Fruit fly (Drosophila melanogaster) whole organism, embryonic: ENCODE measurements around the gene moody.

Experiments
- Blimp-1 ChIP-seq: fragments of 200-800 bp; sonication (Bioruptor generic); optimal IDR thresholded peaks from 3 replicates; lab custom pipeline; 2018; ENCODE audit warnings: missing biosample characterization, missing genetic modification characterization, mild to moderate bottlenecking, moderate library complexity, missing genetic modification reagents
- BtbVII ChIP-seq: fragments of 200-800 bp; sonication (Bioruptor generic); optimal IDR thresholded peaks from 3 replicates; lab custom pipeline; 2017; ENCODE audit warnings: missing biosample characterization, mild to moderate bottlenecking, missing genetic modification characterization
- CG1024 ChIP-seq: fragments of 200-800 bp; sonication (Bioruptor generic); IDR thresholded peaks from 2 replicates; pipeline ENCODE4 v1.3.6; 2022; ENCODE audit warnings: missing biosample characterization, missing genetic modification characterization
- CG11560 ChIP-seq: fragments of 200-800 bp; sonication (Bioruptor generic); IDR thresholded peaks from 3 replicates; pipeline ENCODE4 v1.3.6; 2022; ENCODE audit warnings: missing biosample characterization, missing genetic modification characterization
- CG12155 ChIP-seq: fragments of 200-800 bp; sonication (Bioruptor generic); optimal IDR thresholded peaks from 3 replicates; lab custom pipeline; 2016; ENCODE audit warnings: missing biosample characterization, missing genetic modification characterization
- CG12391 ChIP-seq: fragments of 200-800 bp; sonication (Bioruptor generic); optimal IDR thresholded peaks from 3 replicates; lab custom pipeline; 2018; ENCODE audit warnings: missing biosample characterization, mild to moderate bottlenecking, missing genetic modification characterization, moderate library complexity
- CG12659 ChIP-seq: fragments of 200-800 bp; sonication (Bioruptor generic); optimal IDR thresholded peaks from 3 replicates; lab custom pipeline; 2017; ENCODE audit warnings: mild to moderate bottlenecking, missing biosample characterization, missing genetic modification reagents, missing genetic modification characterization
- CG12744 ChIP-seq: fragments of 200-800 bp; sonication (Bioruptor generic); optimal IDR thresholded peaks from 2 replicates; lab custom pipeline; 2016; ENCODE audit warnings: missing biosample characterization, missing genetic modification characterization
- CG12769 ChIP-seq: fragments of 200-800 bp; sonication (Bioruptor generic); optimal IDR thresholded peaks from 2 replicates; lab custom pipeline; 2019; ENCODE audit warnings: missing biosample characterization, mild to moderate bottlenecking, missing genetic modification characterization, moderate library complexity
- CG13775 ChIP-seq: fragments of 200-800 bp; sonication (Bioruptor generic); optimal IDR thresholded peaks from 3 replicates; lab custom pipeline; 2017; ENCODE audit warnings: missing biosample characterization, mild to moderate bottlenecking, missing genetic modification characterization
- CG14965 ChIP-seq: fragments of 200-800 bp; sonication (Bioruptor generic); optimal IDR thresholded peaks from 2 replicates; lab custom pipeline; 2016; ENCODE audit warnings: missing biosample characterization, missing genetic modification characterization, borderline replicate concordance
- CG1603 ChIP-seq: fragments of 200-800 bp; sonication (Bioruptor generic); optimal IDR thresholded peaks from 2 replicates; lab custom pipeline; 2019; ENCODE audit warnings: missing biosample characterization, mild to moderate bottlenecking, missing genetic modification characterization, moderate library complexity
- CG2678 ChIP-seq: fragments of 200-800 bp; sonication (Bioruptor generic); optimal IDR thresholded peaks from 3 replicates; lab custom pipeline; 2019; ENCODE audit warnings: missing biosample characterization, mild to moderate bottlenecking, missing genetic modification characterization, moderate library complexity
- CG32767 ChIP-seq: fragments of 200-800 bp; sonication (Bioruptor generic); IDR thresholded peaks from 2 replicates; pipeline ENCODE4 v1.3.6; 2022; ENCODE audit warnings: missing biosample characterization, missing genetic modification characterization
- CG34376 ChIP-seq: fragments of 200-800 bp; sonication (Bioruptor generic); optimal IDR thresholded peaks from 2 replicates; lab custom pipeline; 2018; ENCODE audit warnings: missing biosample characterization, mild to moderate bottlenecking, missing genetic modification characterization
- CG4282 ChIP-seq: fragments of 200-800 bp; sonication (Bioruptor generic); optimal IDR thresholded peaks from 2 replicates; lab custom pipeline; 2016; ENCODE audit warnings: missing biosample characterization, missing genetic modification characterization
- CG8089 ChIP-seq: fragments of 200-800 bp; sonication (Bioruptor generic); optimal IDR thresholded peaks from 3 replicates; lab custom pipeline; 2016; ENCODE audit warnings: missing biosample characterization, missing genetic modification characterization
- CG9437 ChIP-seq: fragments of 200-800 bp; sonication (Bioruptor generic); optimal IDR thresholded peaks from 2 replicates; lab custom pipeline; 2018; ENCODE audit warnings: missing biosample characterization, mild to moderate bottlenecking, missing genetic modification characterization
- Dbx ChIP-seq: fragments of 200-800 bp; sonication (Bioruptor generic); IDR thresholded peaks from 3 replicates; pipeline ENCODE4 v1.3.6; 2022; ENCODE audit warnings: missing biosample characterization, missing genetic modification characterization
- Dfd ChIP-seq, 2 experiments: fragments of >200 bp; optimal IDR thresholded peaks; 2 replicates each; lab custom pipeline; 2017; ENCODE audit warnings: missing biosample characterization in 2 of 2, missing genetic modification characterization in 2 of 2
- Doc2 ChIP-seq: fragments of 200-800 bp; sonication (Bioruptor generic); IDR thresholded peaks from 2 replicates; pipeline ENCODE4 v1.3.6; 2022; ENCODE audit warnings: missing biosample characterization, missing genetic modification characterization
- Dp ChIP-seq: fragments of 200-800 bp; sonication (Bioruptor generic); optimal IDR thresholded peaks from 2 replicates; lab custom pipeline; 2018; ENCODE audit warnings: missing biosample characterization, mild to moderate bottlenecking, missing genetic modification characterization, moderate library complexity
- Ets65A ChIP-seq: fragments of 200-800 bp; sonication (Bioruptor generic); peaks from one replicate; lab custom pipeline; 2016; ENCODE audit warnings: missing biosample characterization, missing genetic modification characterization
- HHEX ChIP-seq: fragments of 200-800 bp; sonication (Bioruptor generic); optimal IDR thresholded peaks from 3 replicates; lab custom pipeline; 2017; ENCODE audit warnings: missing biosample characterization, mild to moderate bottlenecking, missing genetic modification characterization, missing genetic modification reagents
- Hr39 ChIP-seq: fragments of >200 bp; optimal IDR thresholded peaks from 2 replicates; lab custom pipeline; 2017
- Lpt ChIP-seq: fragments of >200 bp; optimal IDR thresholded peaks from 2 replicates; lab custom pipeline; 2018; ENCODE audit warnings: missing biosample characterization, missing genetic modification characterization
- Pdp1 ChIP-seq, 2 experiments: fragments of 200-800 bp; sonication (Bioruptor generic); optimal IDR thresholded peaks; 3 replicates each; lab custom pipeline; 2016; ENCODE audit warnings: missing biosample characterization in 2 of 2, missing genetic modification characterization in 2 of 2, mild to moderate bottlenecking in 1 of 2, moderate library complexity in 1 of 2
- Rx ChIP-seq: fragments of 200-800 bp; sonication (Bioruptor generic); IDR thresholded peaks from 2 replicates; pipeline ENCODE4 v1.3.6; 2022; ENCODE audit warnings: missing biosample characterization, missing genetic modification characterization
- Six4 ChIP-seq: fragments of 200-800 bp; sonication (Bioruptor generic); optimal IDR thresholded peaks from 2 replicates; lab custom pipeline; 2016; ENCODE audit warnings: missing biosample characterization, missing genetic modification characterization
- amos ChIP-seq: fragments of 200-800 bp; sonication (Bioruptor generic); IDR thresholded peaks from 2 replicates; pipeline ENCODE4 v1.3.6; 2022; ENCODE audit warnings: missing biosample characterization, missing genetic modification characterization; ENCODE audit not compliant: partially characterized antibody
- br ChIP-seq: fragments of >200 bp; optimal IDR thresholded peaks from 2 replicates; lab custom pipeline; 2017
- chm ChIP-seq: fragments of 200-800 bp; sonication (Bioruptor generic); IDR thresholded peaks from 2 replicates; pipeline ENCODE4 v1.3.6; 2022; ENCODE audit warnings: missing biosample characterization, missing genetic modification characterization
- crol ChIP-seq: fragments of 200-800 bp; sonication (Bioruptor generic); IDR thresholded peaks from 2 replicates; pipeline ENCODE4 v1.3.6; 2022; ENCODE audit warnings: missing biosample characterization, missing genetic modification characterization
- dmrt99B ChIP-seq: fragments of 200-800 bp; sonication (Bioruptor generic); optimal IDR thresholded peaks from 2 replicates; lab custom pipeline; 2018; ENCODE audit warnings: missing biosample characterization, mild to moderate bottlenecking, missing genetic modification characterization, moderate library complexity
- fd102C ChIP-seq: fragments of 200-800 bp; sonication (Bioruptor generic); optimal IDR thresholded peaks from 2 replicates; lab custom pipeline; 2018; ENCODE audit warnings: missing biosample characterization, mild to moderate bottlenecking, missing genetic modification characterization, moderate library complexity
- ftz-f1 ChIP-seq: fragments of 200-800 bp; sonication (Bioruptor generic); optimal IDR thresholded peaks from 2 replicates; lab custom pipeline; 2016; ENCODE audit warnings: missing biosample characterization, missing genetic modification characterization
- gce ChIP-seq: fragments of 200-800 bp; sonication (Bioruptor generic); IDR thresholded peaks from 3 replicates; pipeline ENCODE4 v1.3.6; 2022; ENCODE audit warnings: missing biosample characterization, missing genetic modification characterization
- grau ChIP-seq: fragments of 200-800 bp; optimal IDR thresholded peaks from 3 replicates; lab custom pipeline; 2019; ENCODE audit warnings: missing biosample characterization, mild to moderate bottlenecking, missing genetic modification characterization, moderate library complexity
- h ChIP-seq: fragments of >200 bp; optimal IDR thresholded peaks from 2 replicates; lab custom pipeline; 2017
- ind ChIP-seq: fragments of 200-800 bp; sonication (Bioruptor generic); optimal IDR thresholded peaks from 3 replicates; lab custom pipeline; 2016; ENCODE audit warnings: missing biosample characterization, missing genetic modification characterization
- insv ChIP-seq, 2 experiments: fragments of 200-800 bp; sonication (Bioruptor generic); optimal IDR thresholded peaks; 3 replicates each; lab custom pipeline; 2016 to 2018; ENCODE audit warnings: missing biosample characterization in 2 of 2, missing genetic modification characterization in 2 of 2
- phol ChIP-seq: fragments of 200-800 bp; sonication (Bioruptor generic); optimal IDR thresholded peaks from 3 replicates; lab custom pipeline; 2018; ENCODE audit warnings: missing biosample characterization, mild to moderate bottlenecking, missing genetic modification characterization, moderate library complexity
- prd ChIP-seq, 3 experiments: fragments of >200 bp in 2 of 3; fragments of 200-800 bp in 1 of 3; sonication (Bioruptor generic) in 1 of 3; optimal IDR thresholded peaks in 2 of 3; IDR thresholded peaks in 1 of 3; 2 replicates in 2 of 3; 3 replicates in 1 of 3; pipeline versions ENCODE4 v1.3.6 to Lab custom; 2017 to 2022; ENCODE audit warnings: missing biosample characterization in 1 of 3, missing genetic modification characterization in 1 of 3
- ro ChIP-seq: fragments of 200-800 bp; sonication (Bioruptor generic); IDR thresholded peaks from 2 replicates; pipeline ENCODE4 v1.3.6; 2022; ENCODE audit warnings: missing biosample characterization, missing genetic modification characterization
- run ChIP-seq: fragments of 200-800 bp; sonication (Bioruptor generic); optimal IDR thresholded peaks from 3 replicates; lab custom pipeline; 2018; ENCODE audit warnings: missing biosample characterization, mild to moderate bottlenecking, missing genetic modification characterization
- sc ChIP-seq, 3 experiments: fragments of >200 bp in 2 of 3; fragments of 200-800 bp in 1 of 3; sonication (Bioruptor generic) in 1 of 3; optimal IDR thresholded peaks; 2 replicates in 2 of 3; 3 replicates in 1 of 3; lab custom pipeline; 2017; ENCODE audit warnings: mild to moderate bottlenecking in 1 of 3, missing biosample characterization in 1 of 3, missing genetic modification characterization in 1 of 3, missing genetic modification reagents in 1 of 3
- sob ChIP-seq: fragments of 200-800 bp; sonication (Bioruptor generic); IDR thresholded peaks from 2 replicates; pipeline ENCODE4 v1.3.6; 2022; ENCODE audit warnings: missing biosample characterization, missing genetic modification characterization
- stwl ChIP-seq: fragments of 200-800 bp; sonication (Bioruptor generic); optimal IDR thresholded peaks from 3 replicates; lab custom pipeline; 2018; ENCODE audit warnings: missing biosample characterization, mild to moderate bottlenecking, missing genetic modification characterization, moderate library complexity
- tin ChIP-seq: fragments of 200-800 bp; sonication (Bioruptor generic); optimal IDR thresholded peaks from 3 replicates; lab custom pipeline; 2016; ENCODE audit warnings: missing biosample characterization, missing genetic modification characterization

The moody gene

DNA sequence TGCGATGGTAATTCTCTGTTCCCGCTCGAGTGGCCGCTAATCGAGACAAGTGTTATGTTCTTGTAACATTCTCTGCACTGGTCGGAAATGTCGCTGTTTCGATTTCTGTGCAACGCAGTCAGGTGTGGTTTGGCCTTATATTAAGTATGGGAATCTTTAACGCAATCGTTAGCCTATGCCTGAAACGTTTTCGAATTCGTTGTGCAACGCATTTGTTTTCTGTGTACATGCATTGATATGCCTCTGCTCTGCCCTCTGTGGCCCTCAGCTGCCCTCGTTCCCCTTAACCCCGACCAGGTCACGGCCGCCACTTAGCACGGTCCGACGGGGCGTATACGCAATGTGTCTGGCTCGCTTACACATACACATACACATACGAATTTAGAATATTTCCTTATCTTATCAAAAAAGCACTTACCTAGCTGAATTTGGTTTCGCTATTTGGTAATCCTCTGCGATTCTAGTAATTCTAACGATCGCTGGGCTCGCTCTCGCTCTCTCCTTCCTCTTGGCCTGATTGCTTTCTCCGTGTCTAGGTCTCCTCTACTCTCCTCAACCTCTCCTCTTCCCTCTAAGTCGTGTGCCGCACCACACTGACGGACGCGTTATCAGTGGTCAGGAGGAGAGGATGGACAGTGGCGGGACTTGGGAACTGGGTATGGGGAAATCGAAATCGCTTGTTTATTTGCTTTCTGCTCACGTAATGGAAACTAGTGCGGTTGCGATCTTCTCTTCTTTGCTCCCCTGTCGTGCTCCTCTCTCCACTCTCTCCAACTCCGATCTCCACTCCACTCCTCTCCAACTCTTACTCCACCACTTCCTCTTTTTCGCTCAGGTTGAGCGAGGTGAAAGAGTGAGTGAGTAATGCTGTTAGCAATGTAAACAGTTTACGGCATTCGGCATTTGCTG lies 888 bp downstream of the moody start (continued):
- TF ChIP-seq Six4 (no peak), CG14965 (GFP tag; lab: Kevin White, UChicago) (no peak), CG4282 (GFP tag; lab: Kevin White, UChicago) (no peak), run (no peak), grau (no peak), dmrt99B (no peak), insv (GFP tag; optimal IDR thresholded peaks at IDR 0.05; lab: Kevin White, UChicago) (no peak), CG12391 (no peak), CG1024 (GFP tag; lab: Robert Waterston, UW) (no peak), tin (no peak), ro (GFP tag; lab: Robert Waterston, UW) (no peak), Rx (GFP tag; lab: Robert Waterston, UW) (no peak), CG12769 (tag; lab: Kevin White, UChicago) (peak; percentile 22), ind (GFP tag; lab: Kevin White, UChicago) (no peak), Pdp1 (GFP tag; optimal IDR thresholded peaks at IDR 0.05; lab: Kevin White, UChicago) (peak in 1 of 2 experiments; percentile 67), Hr39 (lab: Kevin White, UChicago) (no peak), Blimp-1 (GFP tag; lab: Kevin White, UChicago) (no peak), Dp (GFP tag; lab: Kevin White, UChicago) (no peak), br (lab: Kevin White, UChicago) (no peak), CG1603 (tag; lab: Kevin White, UChicago) (no peak), CG13775 (no peak), Dbx (no peak), CG9437 (GFP tag; lab: Kevin White, UChicago) (no peak), CG8089 (GFP tag; lab: Kevin White, UChicago) (no peak), amos (GFP tag; lab: Robert Waterston, UW) (no peak), h (no peak), CG2678 (tag; lab: Kevin White, UChicago) (no peak), Ets65A (GFP tag; lab: Kevin White, UChicago) (peak; percentile 76), sc (optimal IDR thresholded peaks at IDR 0.05; lab: Kevin White, UChicago) (no peak), sc (GFP tag; optimal IDR thresholded peaks at IDR 0.05; lab: Kevin White, UChicago) (no peak), fd102C (GFP tag; lab: Kevin White, UChicago) (no peak), chm (no peak), ftz-f1 (GFP tag; lab: Kevin White, UChicago) (peak; percentile 72), CG34376 (GFP tag; lab: Kevin White, UChicago) (peak; percentile 11), phol (tag; lab: Kevin White, UChicago) (no peak), prd (optimal IDR thresholded peaks at IDR 0.05; lab: Kevin White, UChicago) (no peak), prd (GFP tag; IDR thresholded peaks at IDR 0.05; lab: Robert Waterston, UW) (no peak), Dfd (GFP tag; optimal IDR thresholded peaks at IDR 0.05; lab: Kevin White, UChicago) (no peak), CG12155 (no peak), crol (GFP tag; lab: Robert Waterston, UW) (peak; percentile 85), HHEX (peak; percentile 2), CG12744 (GFP tag; lab: Kevin White, UChicago) (no peak), stwl (tag; lab: Kevin White, UChicago) (no peak), CG12659 (GFP tag; lab: Kevin White, UChicago) (no peak), sob (no peak), BtbVII (GFP tag; lab: Kevin White, UChicago) (no peak), Lpt (no peak), CG11560 (tag; lab: Robert Waterston, UW) (no peak), CG32767 (GFP tag; lab: Robert Waterston, UW) (no peak), Doc2 (no peak), gce (no peak)
